Worm (Caenorhabditis elegans) whole organism, L4 larva: ENCODE data around the gene Y43F8B.20.

Experiments
- F44E2.7 ChIP-seq: fragments of 200-800 bp; sonication (Bioruptor generic); IDR thresholded peaks from 2 replicates; pipeline ENCODE4 v2.1.2; 2022; ENCODE audit warnings: missing genetic modification characterization, missing compliant biosample characterization
- Y105C5A.15 ChIP-seq: fragments of 200-800 bp; sonication (Bioruptor generic); IDR thresholded peaks from 2 replicates; pipeline ENCODE4 v1.3.6; 2022; ENCODE audit warnings: missing genetic modification characterization, missing compliant biosample characterization
- Y48G9A.11 ChIP-seq: fragments of 200-800 bp; sonication (Bioruptor generic); IDR thresholded peaks from 2 replicates; pipeline ENCODE4 v1.3.6; 2022; ENCODE audit warnings: missing genetic modification reagents, missing genetic modification characterization, missing compliant biosample characterization
- Y75B8A.6 ChIP-seq: fragments of 200-800 bp; sonication (Bioruptor generic); IDR thresholded peaks from 2 replicates; pipeline ENCODE4 v1.3.6; 2022; ENCODE audit warnings: missing genetic modification reagents, missing genetic modification characterization, missing compliant biosample characterization
- ZK546.5 ChIP-seq, 2 experiments: sonication (generic microtip); optimal IDR thresholded peaks; 2 replicates each; lab custom pipeline; 2017; ENCODE audit warnings: missing biosample characterization in 2 of 2, missing genetic modification characterization in 2 of 2
- aha-1 ChIP-seq: fragments of 150-350 bp; peaks from one replicate; lab custom pipeline; 2014; ENCODE audit warnings: missing biosample characterization, missing genetic modification characterization
- aly-2 ChIP-seq: sonication (generic microtip); optimal IDR thresholded peaks from 2 replicates; lab custom pipeline; 2018; ENCODE audit warnings: missing biosample characterization, missing genetic modification characterization
- arid-1 ChIP-seq: fragments of 200-800 bp; sonication (Bioruptor generic); conservative IDR thresholded peaks from 2 replicates; pipeline ENCODE4 v1.3.6; 2022; ENCODE audit warnings: missing genetic modification reagents, missing genetic modification characterization, missing compliant biosample characterization
- ceh-20 ChIP-seq: fragments of 200-800 bp; sonication (Bioruptor generic); IDR thresholded peaks from 2 replicates; pipeline ENCODE4 v1.3.6; 2022; ENCODE audit warnings: missing genetic modification reagents, missing genetic modification characterization, missing compliant biosample characterization
- ceh-32 ChIP-seq: sonication (generic microtip); optimal IDR thresholded peaks from 2 replicates; lab custom pipeline; 2016; ENCODE audit warnings: mild to moderate bottlenecking, missing genetic modification characterization, missing compliant biosample characterization; ENCODE audit not compliant: poor library complexity
- ceh-62 ChIP-seq: sonication (generic microtip); optimal IDR thresholded peaks from 2 replicates; lab custom pipeline; 2017; ENCODE audit warnings: missing biosample characterization, missing genetic modification characterization
- ceh-82 ChIP-seq: sonication (generic microtip); optimal IDR thresholded peaks from 2 replicates; lab custom pipeline; 2017; ENCODE audit warnings: missing biosample characterization, missing genetic modification characterization
- ctbp-1 ChIP-seq: fragments of 200-800 bp; sonication (Bioruptor generic); IDR thresholded peaks from 2 replicates; pipeline ENCODE4 v1.3.6; 2022; ENCODE audit warnings: missing genetic modification reagents, missing genetic modification characterization, missing compliant biosample characterization
- daf-16 ChIP-seq, 3 experiments: sonication (generic microtip); optimal IDR thresholded peaks; 2 replicates each; lab custom pipeline; 2016 to 2017; ENCODE audit warnings: missing genetic modification characterization in 3 of 3, missing genetic modification reagents in 3 of 3, mild to moderate bottlenecking in 2 of 3, missing compliant biosample characterization in 2 of 3, missing biosample characterization in 1 of 3, moderate library complexity in 1 of 3
- daf-8 ChIP-seq: fragments of 200-800 bp; sonication (Bioruptor generic); IDR thresholded peaks from 2 replicates; pipeline ENCODE4 v1.3.6; 2022; ENCODE audit warnings: missing genetic modification characterization, missing compliant biosample characterization
- dmd-8 ChIP-seq: fragments of 200-800 bp; sonication (Bioruptor generic); IDR thresholded peaks from 2 replicates; pipeline ENCODE4 v1.3.6; 2022; ENCODE audit warnings: missing genetic modification characterization, missing compliant biosample characterization
- dpl-1 ChIP-seq: fragments of 150-350 bp; optimal IDR thresholded peaks from 2 replicates; lab custom pipeline; 2014; ENCODE audit warnings: missing biosample characterization, missing genetic modification reagents, missing genetic modification characterization
- duxl-1 ChIP-seq: sonication (generic microtip); optimal IDR thresholded peaks from 2 replicates; lab custom pipeline; 2016; ENCODE audit warnings: mild to moderate bottlenecking, missing genetic modification characterization, moderate library complexity, missing compliant biosample characterization; ENCODE audit not compliant: poor library complexity
- egl-43 ChIP-seq: fragments of 200-800 bp; sonication (Bioruptor generic); IDR thresholded peaks from 2 replicates; pipeline ENCODE4 v1.3.6; 2022; ENCODE audit warnings: missing genetic modification reagents, missing genetic modification characterization, missing compliant biosample characterization
- gei-8 ChIP-seq: fragments of 200-800 bp; sonication (Bioruptor generic); optimal IDR thresholded peaks from 2 replicates; lab custom pipeline; 2018; ENCODE audit warnings: mild to moderate bottlenecking, missing genetic modification characterization, missing compliant biosample characterization
- hlh-11 ChIP-seq: fragments of 200-800 bp; sonication (Bioruptor generic); optimal IDR thresholded peaks from 2 replicates; lab custom pipeline; 2018; ENCODE audit warnings: mild to moderate bottlenecking, missing genetic modification characterization, missing compliant biosample characterization
- lim-7 ChIP-seq: fragments of 200-800 bp; sonication (Bioruptor generic); IDR thresholded peaks from 2 replicates; pipeline ENCODE4 v1.3.6; 2022; ENCODE audit warnings: missing genetic modification characterization, missing compliant biosample characterization
- lin-29 ChIP-seq: fragments of 200-800 bp; sonication (Bioruptor generic); IDR thresholded peaks from 2 replicates; pipeline ENCODE4 v1.3.6; 2022; ENCODE audit warnings: missing genetic modification reagents, missing genetic modification characterization, missing compliant biosample characterization
- lin-38 ChIP-seq: fragments of 200-800 bp; sonication (Bioruptor generic); IDR thresholded peaks from 2 replicates; pipeline ENCODE4 v1.3.6; 2022; ENCODE audit warnings: missing genetic modification reagents, missing genetic modification characterization, missing compliant biosample characterization
- lin-39 ChIP-seq: fragments of 150-350 bp; optimal IDR thresholded peaks from 2 replicates; lab custom pipeline; 2014; ENCODE audit warnings: missing biosample characterization, missing genetic modification reagents, missing genetic modification characterization
- lsy-2 ChIP-seq, 2 experiments: fragments of 150-350 bp in 1 of 2; sonication (generic microtip) in 1 of 2; optimal IDR thresholded peaks; 2 replicates each; lab custom pipeline; 2014 to 2017; ENCODE audit warnings: missing biosample characterization in 2 of 2, missing genetic modification characterization in 2 of 2
- madf-5 ChIP-seq, 2 experiments: fragments of 200-800 bp; sonication (Bioruptor generic); IDR thresholded peaks; 2 replicates each; pipeline ENCODE4 v1.3.6; 2022; ENCODE audit warnings: missing compliant biosample characterization in 2 of 2, missing genetic modification characterization in 2 of 2
- madf-9 ChIP-seq: fragments of 200-800 bp; sonication (Bioruptor generic); conservative IDR thresholded peaks from 2 replicates; pipeline ENCODE4 v1.3.6; 2022; ENCODE audit warnings: missing genetic modification reagents, missing genetic modification characterization, missing compliant biosample characterization
- mdt-29 ChIP-seq: fragments of 200-800 bp; sonication (Bioruptor generic); IDR thresholded peaks from 2 replicates; pipeline ENCODE4 v1.3.6; 2022; ENCODE audit warnings: missing genetic modification reagents, missing genetic modification characterization, missing compliant biosample characterization
- mxl-3 ChIP-seq: fragments of 200-800 bp; sonication (Bioruptor generic); optimal IDR thresholded peaks from 2 replicates; lab custom pipeline; 2018; ENCODE audit warnings: mild to moderate bottlenecking, missing genetic modification characterization, missing compliant biosample characterization
- nhr-111 ChIP-seq: fragments of 200-800 bp; sonication (Bioruptor generic); optimal IDR thresholded peaks from 2 replicates; lab custom pipeline; 2018; ENCODE audit warnings: mild to moderate bottlenecking, missing genetic modification characterization, missing compliant biosample characterization
- nhr-237 ChIP-seq: sonication (generic microtip); optimal IDR thresholded peaks from 2 replicates; lab custom pipeline; 2017; ENCODE audit warnings: missing biosample characterization, missing genetic modification characterization
- nhr-25 ChIP-seq: sonication (generic microtip); optimal IDR thresholded peaks from 2 replicates; lab custom pipeline; 2017; ENCODE audit warnings: missing genetic modification characterization, mild to moderate bottlenecking, missing compliant biosample characterization, antibody characterized with exemption, moderate library complexity, borderline replicate concordance; ENCODE audit not compliant: insufficient read depth
- nhr-28 ChIP-seq: fragments of 150-350 bp; optimal IDR thresholded peaks from 2 replicates; lab custom pipeline; 2014; ENCODE audit warnings: missing biosample characterization, missing genetic modification characterization
- nhr-48 ChIP-seq: sonication (generic microtip); optimal IDR thresholded peaks from 2 replicates; lab custom pipeline; 2016; ENCODE audit warnings: mild to moderate bottlenecking, missing genetic modification characterization, missing compliant biosample characterization
- nhr-6 ChIP-seq: fragments of 150-350 bp; optimal IDR thresholded peaks from 2 replicates; lab custom pipeline; 2014; ENCODE audit warnings: missing biosample characterization, missing genetic modification characterization
- nhr-77 ChIP-seq: fragments of 150-350 bp; optimal IDR thresholded peaks from 2 replicates; lab custom pipeline; 2014; ENCODE audit warnings: missing biosample characterization, missing genetic modification characterization
- pha-4 ChIP-seq, 2 experiments: fragments of 150-350 bp in 1 of 2; fragments of 200-800 bp in 1 of 2; sonication (Bioruptor generic) in 1 of 2; IDR thresholded peaks in 1 of 2; optimal IDR thresholded peaks in 1 of 2; 2 replicates each; pipeline versions ENCODE4 v1.3.6 to Lab custom; 2014 to 2022; ENCODE audit warnings: missing genetic modification characterization in 2 of 2, missing genetic modification reagents in 2 of 2, missing biosample characterization in 1 of 2, missing compliant biosample characterization in 1 of 2
- pqm-1 ChIP-seq: sonication (generic microtip); optimal IDR thresholded peaks from 2 replicates; lab custom pipeline; 2017; ENCODE audit warnings: missing biosample characterization, missing genetic modification characterization
- set-16 ChIP-seq: fragments of 200-800 bp; sonication (Bioruptor generic); IDR thresholded peaks from 2 replicates; pipeline ENCODE4 v1.3.6; 2022; ENCODE audit warnings: missing genetic modification reagents, missing genetic modification characterization, missing compliant biosample characterization
- snpc-1.2 ChIP-seq: fragments of 200-800 bp; sonication (Bioruptor generic); IDR thresholded peaks from 2 replicates; pipeline ENCODE4 v1.3.6; 2022; ENCODE audit warnings: missing genetic modification reagents, missing genetic modification characterization, missing compliant biosample characterization
- snpc-4 ChIP-seq: fragments of 150-350 bp; optimal IDR thresholded peaks from 2 replicates; lab custom pipeline; 2014; ENCODE audit warnings: missing biosample characterization, missing genetic modification characterization
- spr-1 ChIP-seq: sonication (generic microtip); optimal IDR thresholded peaks from 2 replicates; lab custom pipeline; 2016; ENCODE audit warnings: mild to moderate bottlenecking, missing genetic modification characterization, missing compliant biosample characterization
- spr-3 ChIP-seq: fragments of 200-800 bp; sonication (Bioruptor generic); optimal IDR thresholded peaks from 2 replicates; lab custom pipeline; 2018; ENCODE audit warnings: mild to moderate bottlenecking, missing genetic modification characterization, missing compliant biosample characterization
- tra-1 ChIP-seq: fragments of 200-800 bp; sonication (Bioruptor generic); IDR thresholded peaks from 2 replicates; pipeline ENCODE4 v1.3.6; 2022; ENCODE audit warnings: missing genetic modification reagents, missing genetic modification characterization, missing compliant biosample characterization
- unc-130 ChIP-seq: sonication (generic microtip); optimal IDR thresholded peaks from 2 replicates; lab custom pipeline; 2016; ENCODE audit warnings: missing genetic modification reagents, missing genetic modification characterization, missing compliant biosample characterization
- vab-7 ChIP-seq: fragments of 200-800 bp; sonication (Bioruptor generic); IDR thresholded peaks from 2 replicates; pipeline ENCODE4 v1.3.6; 2022; ENCODE audit warnings: missing genetic modification reagents, missing genetic modification characterization, missing compliant biosample characterization
- zag-1 ChIP-seq: fragments of 150-350 bp; optimal IDR thresholded peaks from 2 replicates; lab custom pipeline; 2014; ENCODE audit warnings: missing biosample characterization, missing genetic modification characterization
- zfp-2 ChIP-seq: sonication (generic microtip); optimal IDR thresholded peaks from 2 replicates; lab custom pipeline; 2016; ENCODE audit warnings: mild to moderate bottlenecking, missing genetic modification characterization, missing compliant biosample characterization
- zip-2 ChIP-seq: fragments of 150-350 bp; optimal IDR thresholded peaks from 2 replicates; lab custom pipeline; 2014; ENCODE audit warnings: missing biosample characterization, missing genetic modification characterization

The Y43F8B.20 gene

ce11 chrV:19520130-19520529 lies 29.5 kb downstream of the Y43F8B.20 start (continued):
- TF ChIP-seq Y48G9A.11 (peak; percentile 61; the same call in 1 of the 2 replicates), vab-7 (peak; percentile 36; the same call in 1 of the 2 replicates), Y105C5A.15 (GFP tag; lab: Robert Waterston, UW) (no peak; the same call in 1 of the 2 replicates), daf-16 (GFP tag; optimal IDR thresholded peaks at IDR 0.05; lab: Kevin White, UChicago) (no peak), daf-16 (tag; optimal IDR thresholded peaks at IDR 0.05; lab: Kevin White, UChicago) (peak; percentile 10), ceh-20 (GFP tag; lab: Robert Waterston, UW) (no peak), ZK546.5 (tag; optimal IDR thresholded peaks at IDR 0.05; lab: Kevin White, UChicago) (no peak), dpl-1 (no peak), mxl-3 (GFP tag; lab: Kevin White, UChicago) (peak; percentile 41), unc-130 (no peak), ctbp-1 (GFP tag; lab: Robert Waterston, UW) (peak; percentile 58), hlh-11 (tag; lab: Kevin White, UChicago) (no peak), lsy-2 (tag; optimal IDR thresholded peaks at IDR 0.05; lab: Kevin White, UChicago) (no peak), pqm-1 (no peak), madf-5 (GFP tag; IDR thresholded peaks at IDR 0.05; lab: Robert Waterston, UW) (no peak), gei-8 (GFP tag; lab: Kevin White, UChicago) (no peak), Y75B8A.6 (GFP tag; lab: Robert Waterston, UW) (peak; percentile 81; the same call in 1 of the 2 replicates), set-16 (GFP tag; lab: Robert Waterston, UW) (no peak), zip-2 (tag; lab: Kevin White, UChicago) (no peak), lin-38 (no peak), tra-1 (GFP tag; lab: Robert Waterston, UW) (0 out of 2 replicates have a peak, but pooled peaks have one; percentile 23), ceh-62 (tag; lab: Kevin White, UChicago) (no peak), spr-3 (GFP tag; lab: Kevin White, UChicago) (peak; percentile 27), zfp-2 (tag; lab: Kevin White, UChicago) (no peak), madf-9 (GFP tag; lab: Robert Waterston, UW) (0 out of 2 replicates have a peak, but pooled peaks have one; percentile 33), arid-1 (GFP tag; lab: Robert Waterston, UW) (peak; percentile 50; the same call in 1 of the 2 replicates), ceh-82 (tag; lab: Kevin White, UChicago) (no peak), aly-2 (tag; lab: Kevin White, UChicago) (no peak), nhr-25 (no peak), pha-4 (GFP tag; IDR thresholded peaks at IDR 0.05; lab: Robert Waterston, UW) (no peak), pha-4 (tag; optimal IDR thresholded peaks at IDR 0.05; lab: Kevin White, UChicago) (no peak), nhr-6 (tag; lab: Kevin White, UChicago) (no peak), nhr-237 (no peak), zag-1 (tag; lab: Kevin White, UChicago) (no peak), lin-29 (peak; percentile 72; the same call in 1 of the 2 replicates), nhr-48 (no peak), snpc-1.2 (peak; percentile 71), mdt-29 (GFP tag; lab: Robert Waterston, UW) (0 out of 2 replicates have a peak, but pooled peaks have one; percentile 40)

- TF ChIP-seq nhr-77 (tag; lab: Kevin White, UChicago) (no peak), aha-1 (tag; lab: Kevin White, UChicago) (peak; percentile 82), zip-2 (tag; lab: Kevin White, UChicago) (no peak), spr-1 (tag; lab: Kevin White, UChicago) (peak; percentile 40), nhr-28 (tag; lab: Kevin White, UChicago) (peak; percentile 4), F44E2.7 (GFP tag; lab: Robert Waterston, UW) (0 out of 2 replicates have a peak, but pooled peaks have one; percentile 4), dmd-8 (GFP tag; lab: Robert Waterston, UW) (peak; percentile 60; the same call in 1 of the 2 replicates), daf-8 (GFP tag; lab: Robert Waterston, UW) (no peak), duxl-1 (peak; percentile 29), ceh-32 (tag; lab: Kevin White, UChicago) (no peak), egl-43 (GFP tag; lab: Robert Waterston, UW) (peak; percentile 84), snpc-1.2 (peak; percentile 77; the same call in 1 of the 2 replicates), pha-4 (GFP tag; IDR thresholded peaks at IDR 0.05; lab: Robert Waterston, UW) (peak; percentile 69), pha-4 (tag; optimal IDR thresholded peaks at IDR 0.05; lab: Kevin White, UChicago) (no peak), lim-7 (0 out of 2 replicates have a peak, but pooled peaks have one; percentile 37), nhr-48 (peak; percentile 21), nhr-111 (GFP tag; lab: Kevin White, UChicago) (no peak), mdt-29 (GFP tag; lab: Robert Waterston, UW) (0 out of 2 replicates have a peak, but pooled peaks have one; percentile 58), lin-39 (tag; lab: Kevin White, UChicago) (no peak), snpc-4 (tag; lab: Kevin White, UChicago) (no peak)
Observed at ce11 chrV:19519511-19519934, 30.1 kb downstream of the Y43F8B.20 start.
